Worm (Caenorhabditis elegans): ENCODE measurements around the gene rha-1.

Gene rha-1

ce11 chrII:8883559-8883958 lies at the start of gene rha-1:
Gene rha-1, minus strand, starts transcription at chrII:8883659.
- TF ChIP-seq ceh-43 (GFP tag; optimal IDR thresholded peaks at IDR 0.05) (no peak), mep-1 (tag; optimal IDR thresholded peaks at IDR 0.05) (no peak), unc-39 (tag; optimal IDR thresholded peaks at IDR 0.05) (no peak), ceh-39 (tag; optimal IDR thresholded peaks at IDR 0.05) (no peak), flh-1 (GFP tag; optimal IDR thresholded peaks at IDR 0.05) (no peak), snpc-4 (tag; optimal IDR thresholded peaks at IDR 0.05) (no peak), ztf-11 (tag; optimal IDR thresholded peaks at IDR 0.05) (no peak), sem-2 (GFP tag; optimal IDR thresholded peaks at IDR 0.05) (no peak), mab-5 (tag; optimal IDR thresholded peaks at IDR 0.05) (no peak), elt-1 (tag; optimal IDR thresholded peaks at IDR 0.05; ENCODE audit: borderline replicate concordance, insufficient read depth) (no peak), drap-1 (GFP tag; optimal IDR thresholded peaks at IDR 0.05) (no peak)

ce11 chrII:8932392-8932791 lies 48.9 kb upstream of the rha-1 start:
- no peak for TF ChIP-seq ces-1 (GFP tag; optimal IDR thresholded peaks at IDR 0.05)
- TF ChIP-seq zip-8 (tag; optimal IDR thresholded peaks at IDR 0.05) = no peak
- TF ChIP-seq bed-3 (GFP tag; optimal IDR thresholded peaks at IDR 0.05) = no peak
- no peak for TF ChIP-seq nhr-76 (tag; optimal IDR thresholded peaks at IDR 0.05)
- no peak for TF ChIP-seq pha-4 (tag; optimal IDR thresholded peaks at IDR 0.05)
- TF ChIP-seq drap-1 (GFP tag; optimal IDR thresholded peaks at IDR 0.05) = no peak
- TF ChIP-seq lin-32 (GFP tag; optimal IDR thresholded peaks at IDR 0.05) = no peak
- no peak for TF ChIP-seq elt-3 (tag; optimal IDR thresholded peaks at IDR 0.05)
- TF ChIP-seq ceh-83 (GFP tag; optimal IDR thresholded peaks at IDR 0.05) = no peak
- no peak for TF ChIP-seq M03D4.4 (tag; optimal IDR thresholded peaks at IDR 0.05)
- no peak for TF ChIP-seq nhr-12 (tag; optimal IDR thresholded peaks at IDR 0.05)
- TF ChIP-seq nhr-2 (tag; optimal IDR thresholded peaks at IDR 0.05) = no peak
- no peak for TF ChIP-seq nhr-237 (tag; optimal IDR thresholded peaks at IDR 0.05)
- TF ChIP-seq hlh-1 (tag; optimal IDR thresholded peaks at IDR 0.05) = no peak

- TF ChIP-seq drap-1 (GFP tag; optimal IDR thresholded peaks at IDR 0.05) (no peak), M03D4.4 (tag; optimal IDR thresholded peaks at IDR 0.05) (no peak), blmp-1 (tag; optimal IDR thresholded peaks at IDR 0.05) (no peak), ztf-11 (tag; optimal IDR thresholded peaks at IDR 0.05) (no peak), pha-4 (tag; optimal IDR thresholded peaks at IDR 0.05) (no peak), nhr-2 (tag; optimal IDR thresholded peaks at IDR 0.05) (no peak), ces-1 (GFP tag; optimal IDR thresholded peaks at IDR 0.05) (no peak), elt-3 (tag; optimal IDR thresholded peaks at IDR 0.05) (no peak), unc-39 (tag; optimal IDR thresholded peaks at IDR 0.05) (no peak), elt-1 (tag; optimal IDR thresholded peaks at IDR 0.05; ENCODE audit: borderline replicate concordance, insufficient read depth) (no peak), lsy-2 (tag; optimal IDR thresholded peaks at IDR 0.05) (no peak), unc-62 (GFP tag; optimal IDR thresholded peaks at IDR 0.05) (no peak), tbx-8 (GFP tag; optimal IDR thresholded peaks at IDR 0.05) (no peak)
Observed at ce11 chrII:8931405-8932149, 48.1 kb upstream of the rha-1 start.

- TF ChIP-seq mab-5 (tag; optimal IDR thresholded peaks at IDR 0.05) = no peak
- TF ChIP-seq sptf-1 (tag; optimal IDR thresholded peaks at IDR 0.05) = no peak
- TF ChIP-seq hlh-1 (tag; optimal IDR thresholded peaks at IDR 0.05) = no peak
Observed at ce11 chrII:8930763-8931162, 47.3 kb upstream of the rha-1 start, which contains the start of gene enol-1. Gene enol-1, plus strand, starts transcription at chrII:8930997.

ce11 chrII:8929771-8930170 lies 46.3 kb upstream of the rha-1 start, which contains the start of gene mrpl-50:
Gene mrpl-50, plus strand, starts transcription at chrII:8929841.
- TF ChIP-seq unc-39 (tag; optimal IDR thresholded peaks at IDR 0.05) (no peak), nhr-28 (tag; optimal IDR thresholded peaks at IDR 0.05) (no peak), elt-1 (tag; optimal IDR thresholded peaks at IDR 0.05; ENCODE audit: borderline replicate concordance, insufficient read depth) (no peak), lsy-2 (tag; optimal IDR thresholded peaks at IDR 0.05) (no peak), nhr-12 (tag; optimal IDR thresholded peaks at IDR 0.05) (no peak), unc-120 (tag; optimal IDR thresholded peaks at IDR 0.05; ENCODE audit: poor library complexity, severe bottlenecking) (no peak), blmp-1 (tag; optimal IDR thresholded peaks at IDR 0.05) (no peak), ceh-43 (GFP tag; optimal IDR thresholded peaks at IDR 0.05) (no peak), pha-4 (tag; optimal IDR thresholded peaks at IDR 0.05) (no peak), bed-3 (GFP tag; optimal IDR thresholded peaks at IDR 0.05) (no peak), sptf-1 (tag; optimal IDR thresholded peaks at IDR 0.05) (no peak), nhr-237 (tag; optimal IDR thresholded peaks at IDR 0.05) (no peak), unc-62 (GFP tag; optimal IDR thresholded peaks at IDR 0.05) (no peak), nhr-2 (tag; optimal IDR thresholded peaks at IDR 0.05) (no peak), lin-32 (GFP tag; optimal IDR thresholded peaks at IDR 0.05) (no peak), cnd-1 (tag; optimal IDR thresholded peaks at IDR 0.05) (no peak), ceh-39 (tag; optimal IDR thresholded peaks at IDR 0.05) (no peak)

Measured in whole organism, mixed stage, embryonic.